Fruit fly (Drosophila melanogaster): ENCODE results near the gene futsch.

The futsch gene

DNA sequence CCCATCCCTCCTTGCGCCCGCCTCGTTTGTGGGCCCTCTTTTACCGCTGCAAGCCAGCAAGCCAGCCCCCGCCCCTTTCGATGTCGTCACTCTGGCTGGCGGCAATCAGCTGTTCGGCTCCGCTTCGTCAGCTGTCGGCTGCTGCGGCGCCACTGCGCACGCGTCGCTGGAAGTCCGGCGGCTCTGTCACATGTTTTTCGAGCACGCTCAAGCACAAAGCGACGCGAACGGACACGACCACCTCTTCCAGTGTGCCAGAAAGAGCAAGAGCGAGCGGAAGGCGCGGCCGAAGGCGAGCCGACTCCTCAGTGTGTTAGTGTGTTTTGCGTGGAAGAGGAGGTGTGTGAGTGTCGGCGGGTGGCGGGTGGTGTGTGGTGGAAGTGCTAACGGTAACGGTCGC, at the start of gene futsch:
futsch (plus strand) TSS at position 106 of the 400 bp plus-strand sequence.
- TF ChIP-seq CG17801 (GFP tag; optimal IDR thresholded peaks at IDR 0.05; ENCODE audit: partially characterized antibody) = no peak

DNA sequence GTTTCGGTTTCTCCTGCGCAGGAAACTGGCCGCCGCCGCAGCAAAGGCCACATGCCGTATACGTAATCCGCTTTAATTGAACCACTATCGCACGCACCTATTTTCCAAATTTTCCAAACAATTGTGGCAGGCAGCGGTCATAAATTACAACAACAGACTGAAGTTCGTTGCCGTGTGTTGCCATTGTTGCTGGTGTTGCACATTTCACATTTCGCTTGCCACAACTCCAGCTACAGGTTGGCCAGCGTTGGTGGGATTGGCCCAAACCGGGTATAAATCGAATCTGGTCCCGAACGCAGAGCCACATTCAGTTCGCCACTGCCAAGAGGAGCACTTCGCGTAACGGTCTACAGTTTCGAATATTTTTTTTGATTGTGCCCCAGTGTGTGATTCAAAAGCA, 39.9 kb upstream of the futsch start, which contains the start of gene CG14770:
CG14770 (plus strand) TSS at position 301 of the 400 bp plus-strand sequence.
- TF ChIP-seq CG17801 (GFP tag; optimal IDR thresholded peaks at IDR 0.05; ENCODE audit: partially characterized antibody) = no peak

DNA sequence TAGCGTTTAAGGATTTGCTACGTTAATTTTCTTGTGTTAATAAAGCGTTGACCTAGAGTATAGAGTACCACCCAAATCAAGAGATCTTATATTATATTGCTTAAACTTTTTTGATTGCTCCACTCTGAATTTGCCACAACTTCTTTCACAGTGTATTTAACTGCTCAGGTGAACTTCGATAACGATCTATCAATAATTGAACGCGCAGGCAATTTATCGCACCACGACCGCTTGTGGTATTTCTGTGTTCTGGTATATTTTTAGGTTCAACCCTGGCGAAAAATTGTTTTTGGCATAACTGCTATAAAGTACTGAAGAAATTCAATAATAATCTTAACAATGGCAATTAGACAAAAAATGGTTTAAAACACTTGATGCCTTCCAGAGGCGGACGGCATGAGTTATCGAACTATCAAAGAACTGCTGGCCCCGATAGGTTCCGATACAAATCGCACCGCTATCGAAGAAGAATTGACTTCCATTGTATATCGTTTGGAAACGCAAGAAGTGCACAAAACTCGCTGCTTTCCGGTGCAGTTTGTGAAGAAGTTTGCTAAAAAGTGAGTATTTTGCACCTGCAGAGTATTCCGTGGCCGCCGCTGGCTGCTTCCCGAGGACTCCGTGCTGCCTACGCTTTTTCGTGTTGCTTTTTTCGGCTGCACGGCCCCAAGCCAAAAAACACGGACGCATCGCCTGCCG, 38.6 kb upstream of the futsch start, which contains the start of gene ssx:
ssx (plus strand) TSS at position 477 of the 699 bp plus-strand sequence.
- peak; percentile 51 for TF ChIP-seq CG17801 (GFP tag; optimal IDR thresholded peaks at IDR 0.05; ENCODE audit: partially characterized antibody)

DNA sequence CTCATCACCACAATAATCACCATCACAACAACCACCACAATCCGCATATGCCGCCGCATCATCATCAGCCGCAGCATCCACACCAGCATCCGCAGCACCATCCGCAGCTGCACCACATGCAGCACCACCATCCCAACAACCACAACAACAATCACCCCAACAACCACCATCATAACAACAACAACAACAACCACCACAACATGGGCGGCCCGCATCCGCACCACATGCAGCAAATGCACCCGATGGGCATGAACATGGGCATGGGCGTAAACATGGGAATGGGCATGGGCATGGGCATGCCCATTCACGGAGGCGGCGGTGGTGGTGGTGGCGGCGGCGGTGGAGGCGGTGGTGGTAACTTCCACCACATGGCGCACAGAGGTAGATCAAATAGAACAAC, 36.2 kb upstream of the futsch start:
- TF ChIP-seq CG17801 (GFP tag; optimal IDR thresholded peaks at IDR 0.05; ENCODE audit: partially characterized antibody) = no peak

DNA sequence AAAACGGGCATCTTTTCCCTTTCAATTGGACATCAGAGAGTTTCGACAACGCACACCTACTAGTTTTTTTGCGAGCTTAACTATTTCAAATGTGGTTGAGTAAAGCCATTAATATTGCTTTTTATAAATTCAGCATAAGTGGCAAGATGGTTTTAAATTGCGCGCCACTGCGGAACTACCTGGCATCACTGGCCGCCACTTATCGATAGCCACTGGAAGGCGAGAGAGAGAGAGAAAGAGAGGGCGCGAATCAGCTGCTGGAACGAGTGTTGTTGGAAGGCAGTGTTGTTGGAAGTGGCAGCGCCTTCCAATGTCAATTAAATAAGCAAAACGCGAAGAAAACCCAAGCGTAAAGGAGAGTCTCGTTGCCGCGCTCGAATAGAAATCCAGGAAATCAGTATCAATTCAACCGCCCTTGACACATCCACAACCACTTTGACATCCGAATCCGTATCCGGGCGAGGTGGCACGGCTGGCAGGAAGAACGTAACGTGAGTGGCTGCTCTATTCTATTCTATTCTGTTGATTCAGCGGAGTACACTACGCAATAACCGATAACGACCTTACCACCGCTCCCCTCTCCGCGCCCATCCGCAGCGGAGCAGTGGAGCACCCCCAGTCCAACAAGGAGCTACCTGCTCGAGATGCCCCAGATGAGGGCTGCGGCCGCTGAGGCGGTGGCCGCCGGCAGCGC, 33.5 kb upstream of the futsch start, which contains the start of gene AMPKalpha:
AMPKalpha (plus strand) TSS at position 272 of the 694 bp plus-strand sequence.
- no peak for TF ChIP-seq CG17801 (GFP tag; optimal IDR thresholded peaks at IDR 0.05; ENCODE audit: partially characterized antibody)

DNA sequence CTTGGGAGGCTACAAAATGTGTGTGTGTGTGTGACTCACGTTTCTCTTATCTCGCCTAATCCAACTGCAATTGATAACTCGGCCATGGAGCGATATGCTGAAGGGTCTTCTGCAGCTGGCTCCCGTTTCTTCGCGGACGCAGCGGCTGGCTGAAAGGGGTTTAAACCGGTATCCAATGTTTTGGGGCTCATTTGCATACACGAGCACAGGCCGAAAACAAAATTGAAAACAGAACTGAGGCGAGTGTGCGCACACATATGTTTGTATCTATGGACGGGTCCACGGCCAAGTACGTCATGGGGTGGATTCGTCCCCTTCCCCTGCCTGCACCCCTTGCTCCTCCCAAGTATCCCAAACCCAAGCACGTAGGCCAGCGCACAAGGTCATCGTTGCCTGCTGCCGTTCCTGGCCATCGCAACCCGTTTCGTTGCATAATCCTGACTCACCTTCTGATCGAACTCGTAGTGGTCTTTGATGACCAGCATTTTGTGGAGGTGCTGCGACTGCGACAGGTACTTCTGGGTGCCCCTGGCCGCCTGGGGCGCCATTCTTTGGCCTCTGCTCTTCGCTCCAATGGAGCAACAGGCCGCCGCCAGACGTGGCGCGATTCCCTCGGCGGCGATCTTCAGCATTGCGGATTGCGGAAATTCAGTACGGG, 29.0 kb upstream of the futsch start:
- no peak for TF ChIP-seq CG17801 (GFP tag; optimal IDR thresholded peaks at IDR 0.05; ENCODE audit: partially characterized antibody)

DNA sequence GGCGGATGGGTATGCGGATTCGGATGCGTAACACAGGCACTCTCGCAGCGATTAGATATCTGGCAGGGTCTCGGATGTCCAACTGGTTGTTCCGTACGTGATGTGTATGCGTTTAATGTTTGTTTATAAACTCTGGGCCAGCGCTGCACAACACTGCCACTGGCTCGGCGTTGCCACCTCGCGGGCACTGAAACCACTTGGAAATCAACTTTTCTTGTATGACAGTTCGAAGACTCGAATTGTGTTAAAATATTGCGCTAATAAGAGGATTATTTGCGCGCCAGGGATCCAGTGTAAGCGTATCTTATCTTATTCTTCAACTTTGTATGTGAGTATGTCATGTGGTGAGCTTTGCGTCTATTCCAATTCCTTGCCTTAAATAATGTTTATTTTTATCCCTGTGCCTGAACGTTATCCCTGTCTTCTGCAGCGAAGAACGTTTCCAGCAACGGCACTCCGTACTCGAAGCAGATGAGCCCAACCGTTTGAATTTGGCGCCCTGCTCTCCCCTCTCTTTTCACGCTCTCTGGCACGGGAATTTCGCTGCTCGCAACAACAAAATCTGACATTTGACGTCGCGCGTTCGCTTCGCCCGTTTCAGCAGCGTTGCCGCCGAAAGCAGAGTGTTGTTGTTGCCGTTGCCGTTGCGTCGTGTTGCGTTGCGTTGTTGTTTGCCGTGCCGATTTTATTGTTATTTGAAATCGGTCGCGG, 28.4 kb upstream of the futsch start, which contains the start of the genes CG3719 and CG32813:
CG3719 (minus strand) TSS at position 131 of the 711 bp plus-strand sequence.
CG32813 (plus strand) TSS at position 565 of the 711 bp plus-strand sequence.
- no peak for TF ChIP-seq CG17801 (GFP tag; optimal IDR thresholded peaks at IDR 0.05; ENCODE audit: partially characterized antibody)

DNA sequence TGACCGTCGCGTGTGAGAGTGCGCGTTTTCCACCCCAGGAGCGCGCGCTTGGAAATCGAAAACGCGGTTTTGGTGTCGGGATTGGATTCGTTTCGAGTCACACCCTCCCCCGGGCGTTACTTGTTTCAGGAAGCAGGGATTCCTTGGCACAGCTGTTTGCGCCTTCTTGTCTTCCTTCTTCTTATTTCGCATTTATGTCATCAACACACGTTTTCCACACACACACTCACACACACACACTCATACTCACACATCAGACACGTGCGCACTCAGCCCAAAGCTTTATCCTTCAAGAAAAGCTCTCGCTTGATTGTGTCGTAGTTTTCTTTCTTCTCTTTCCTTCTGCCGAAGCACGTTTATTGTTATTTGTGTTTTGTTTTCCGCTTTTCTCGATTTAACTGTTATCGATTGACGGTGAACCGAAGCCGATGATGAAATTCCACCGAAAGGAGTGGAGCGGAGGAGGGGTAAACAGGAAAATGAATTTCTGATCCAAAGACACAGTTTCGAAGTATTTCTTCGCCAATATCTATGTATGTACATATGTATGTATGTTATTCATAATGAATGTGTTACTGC, 27.4 kb upstream of the futsch start:
- no peak for TF ChIP-seq CG17801 (GFP tag; optimal IDR thresholded peaks at IDR 0.05; ENCODE audit: partially characterized antibody)

DNA sequence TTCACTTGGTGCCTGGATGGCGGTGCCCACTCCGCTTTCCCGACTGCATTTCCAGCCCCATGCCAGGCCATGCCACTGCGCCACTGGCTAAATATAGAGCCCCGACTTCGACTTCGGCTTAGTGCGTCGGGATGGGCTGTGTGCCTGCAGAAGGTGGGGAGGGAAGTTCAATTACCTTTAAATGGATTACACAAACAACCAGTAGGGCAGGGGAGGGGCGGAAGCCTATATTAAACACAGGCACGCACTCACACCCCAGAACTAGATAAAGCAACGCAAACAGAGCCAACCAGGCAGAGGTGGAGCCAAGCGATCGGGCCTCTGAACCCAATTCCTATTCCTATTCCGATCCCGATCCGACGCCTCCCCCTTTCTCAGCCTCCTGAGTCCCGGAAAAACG, 26.4 kb upstream of the futsch start:
- no peak for TF ChIP-seq CG17801 (GFP tag; optimal IDR thresholded peaks at IDR 0.05; ENCODE audit: partially characterized antibody)

DNA sequence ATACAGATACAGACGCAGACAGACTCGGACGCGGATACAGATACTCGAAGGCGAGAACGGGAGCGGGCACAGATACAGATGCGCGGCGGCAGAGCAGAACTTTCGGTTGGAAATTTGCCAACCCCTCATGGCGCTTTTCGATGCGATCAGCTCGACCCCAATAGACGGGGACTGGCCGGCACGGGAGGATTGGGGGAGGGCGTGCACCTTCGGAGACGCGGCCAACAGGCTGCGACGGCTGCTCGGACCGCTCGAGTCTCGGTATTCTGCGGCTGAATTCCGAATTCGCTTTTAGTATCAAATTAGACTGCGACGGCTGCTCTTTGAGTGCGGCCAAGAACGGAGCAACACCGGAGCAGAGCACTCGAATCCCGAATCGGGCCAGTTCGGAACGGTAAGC, 24.6 kb upstream of the futsch start:
- no peak for TF ChIP-seq CG17801 (GFP tag; optimal IDR thresholded peaks at IDR 0.05; ENCODE audit: partially characterized antibody)

DNA sequence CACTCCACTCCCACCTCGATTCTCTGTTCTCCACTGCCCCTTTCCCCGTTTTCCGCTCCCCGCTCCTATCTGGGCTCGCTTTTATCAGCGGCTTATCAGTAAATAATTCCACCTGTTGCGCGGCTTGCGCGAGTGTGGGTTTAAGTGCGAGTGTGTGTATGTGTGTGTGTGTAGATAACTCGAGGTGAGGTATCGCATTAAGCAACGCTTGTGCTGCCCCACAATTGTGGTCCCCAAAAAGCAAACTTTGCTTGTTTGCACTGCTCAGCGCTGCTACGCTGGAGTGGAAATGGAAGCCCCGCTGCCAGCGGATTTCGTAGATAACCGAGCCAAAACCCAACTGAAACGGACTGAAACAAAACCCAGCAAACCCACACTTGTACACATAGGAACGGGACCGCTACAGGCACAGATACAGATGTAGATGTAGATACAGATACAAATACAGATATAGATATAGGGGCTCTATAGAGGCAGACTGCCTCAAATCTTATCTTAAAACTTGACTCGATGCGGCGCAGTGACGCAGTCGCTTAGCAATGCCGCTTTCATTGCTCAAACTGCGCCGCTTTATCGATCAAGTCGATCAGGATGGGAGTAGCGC, 21.6 kb upstream of the futsch start:
- TF ChIP-seq CG17801 (GFP tag; optimal IDR thresholded peaks at IDR 0.05; ENCODE audit: partially characterized antibody) = no peak

DNA sequence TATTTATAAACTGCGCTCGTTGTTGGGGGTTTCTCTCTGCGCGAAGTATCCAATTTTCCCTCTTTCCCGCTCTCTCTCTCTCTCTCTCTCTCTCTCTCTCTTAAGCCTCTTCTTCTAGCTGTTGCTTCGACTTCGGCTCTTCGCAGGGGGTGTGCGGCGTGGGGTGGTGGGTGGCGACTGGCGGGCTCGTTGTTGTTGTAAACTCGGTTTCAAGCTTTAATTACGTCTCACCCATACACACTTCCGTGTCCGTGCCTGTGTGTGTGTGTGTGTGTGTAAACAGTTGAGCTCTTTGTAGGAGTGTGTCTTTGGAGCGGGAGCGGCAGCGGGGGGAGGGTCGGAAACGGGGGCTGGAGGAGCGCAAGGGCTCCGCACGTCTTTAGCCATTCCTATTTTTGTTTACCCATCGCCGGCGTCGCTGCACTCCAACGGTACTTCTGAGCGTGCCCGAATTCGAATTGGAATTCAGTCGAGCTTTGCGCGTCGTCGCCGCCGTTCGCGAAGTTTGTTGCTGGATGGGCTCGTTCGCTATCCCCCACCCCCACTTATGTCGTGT, 20.6 kb upstream of the futsch start:
- no peak for TF ChIP-seq CG17801 (GFP tag; optimal IDR thresholded peaks at IDR 0.05; ENCODE audit: partially characterized antibody)

DNA sequence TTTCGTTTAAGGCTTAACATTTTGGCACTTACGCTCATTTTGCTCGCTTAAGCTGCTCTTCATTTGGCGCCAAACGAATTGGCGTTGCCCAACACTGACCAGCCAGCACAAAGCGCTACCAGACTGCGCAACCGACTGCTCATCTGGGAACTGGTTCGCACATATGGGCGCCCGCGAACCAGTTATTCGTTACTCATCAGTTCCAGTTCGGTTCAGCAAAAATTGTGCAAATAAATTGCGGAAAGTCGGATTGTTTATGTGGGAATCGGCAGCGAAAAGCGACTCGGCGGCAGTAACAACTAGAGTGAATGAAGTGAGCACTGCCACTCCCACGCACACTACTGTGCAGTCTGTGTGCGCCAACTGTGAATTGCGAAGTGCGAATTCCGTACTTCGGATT, 16.0 kb upstream of the futsch start, which contains the start of gene Rilpl:
Rilpl (plus strand) TSS at position 180 of the 400 bp plus-strand sequence.
- peak; percentile 58 for TF ChIP-seq CG17801 (GFP tag; optimal IDR thresholded peaks at IDR 0.05; ENCODE audit: partially characterized antibody)

All from ovary, adult (tissue).